Worm (Caenorhabditis elegans): ENCODE results near the gene C09G9.1.
A peak's percentile ranks its signal among the peaks of the same experiment; 100 is the strongest.

The C09G9.1 gene

DNA sequence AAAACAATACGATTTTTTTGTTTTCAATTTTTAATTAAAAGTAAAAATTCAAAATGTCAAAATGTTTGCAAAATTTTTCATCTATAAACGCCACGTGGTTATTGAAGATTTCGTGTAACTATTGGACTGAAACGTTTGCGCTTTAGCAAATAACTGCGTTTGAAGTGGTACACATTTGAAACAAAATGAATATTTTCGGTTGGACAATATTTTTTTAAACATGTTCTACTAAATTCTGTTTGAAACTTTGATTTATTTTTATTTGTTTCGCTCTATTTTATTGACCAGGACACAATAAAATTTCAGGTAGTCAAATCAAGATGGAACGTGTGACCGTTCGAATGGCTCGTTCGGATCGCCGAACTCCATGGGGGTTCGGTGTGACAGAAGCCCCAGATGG is 13.1 kb downstream of the C09G9.1 start, which contains the start of gene alp-1:
Gene alp-1 (plus strand): TSS at position 301 of the 400 bp plus-strand sequence.
- no peak for TF ChIP-seq flt-1 (GFP tag; IDR thresholded peaks at IDR 0.05)
- TF ChIP-seq cog-1 (tag; optimal IDR thresholded peaks at IDR 0.05) = no peak
- TF ChIP-seq klf-2 (GFP tag; conservative IDR thresholded peaks at IDR 0.05) = no peak
- no peak for TF ChIP-seq ref-1 (GFP tag; conservative IDR thresholded peaks at IDR 0.05)
- TF ChIP-seq ztf-23 (GFP tag; IDR thresholded peaks at IDR 0.05) = no peak
- TF ChIP-seq med-1 (GFP tag; optimal IDR thresholded peaks at IDR 0.05; ENCODE audit: insufficient read depth) = no peak
- no peak for TF ChIP-seq tab-1 (GFP tag; IDR thresholded peaks at IDR 0.05)
- TF ChIP-seq ztf-29 (GFP tag; IDR thresholded peaks at IDR 0.05) = no peak
- TF ChIP-seq T22C8.4 (GFP tag; IDR thresholded peaks at IDR 0.05) = no peak

ce11 chrIV:8850807-8851206 is 14.5 kb downstream of the C09G9.1 start:
- TF ChIP-seq med-1 (GFP tag; optimal IDR thresholded peaks at IDR 0.05; ENCODE audit: insufficient read depth) (no peak), ztf-29 (GFP tag; IDR thresholded peaks at IDR 0.05) (no peak), T22C8.4 (GFP tag; IDR thresholded peaks at IDR 0.05) (no peak), flt-1 (GFP tag; IDR thresholded peaks at IDR 0.05) (no peak), tab-1 (GFP tag; IDR thresholded peaks at IDR 0.05) (no peak), ref-1 (GFP tag; conservative IDR thresholded peaks at IDR 0.05) (no peak), ztf-23 (GFP tag; IDR thresholded peaks at IDR 0.05) (no peak), cog-1 (tag; optimal IDR thresholded peaks at IDR 0.05) (no peak), klf-2 (GFP tag; conservative IDR thresholded peaks at IDR 0.05) (no peak)

- TF ChIP-seq med-1 (GFP tag; optimal IDR thresholded peaks at IDR 0.05; ENCODE audit: insufficient read depth) (no peak), ztf-29 (GFP tag; IDR thresholded peaks at IDR 0.05) (no peak), ref-1 (GFP tag; conservative IDR thresholded peaks at IDR 0.05) (no peak), flt-1 (GFP tag; IDR thresholded peaks at IDR 0.05) (no peak), ztf-23 (GFP tag; IDR thresholded peaks at IDR 0.05) (no peak), T22C8.4 (GFP tag; IDR thresholded peaks at IDR 0.05) (no peak), klf-2 (GFP tag; conservative IDR thresholded peaks at IDR 0.05) (no peak), tab-1 (GFP tag; IDR thresholded peaks at IDR 0.05) (no peak), cog-1 (tag; optimal IDR thresholded peaks at IDR 0.05) (no peak)
Measured at ce11 chrIV:8848983-8849382, 16.3 kb downstream of the C09G9.1 start.

ce11 chrIV:8847918-8848317 is 17.4 kb downstream of the C09G9.1 start, which contains the start of gene col-118:
Gene col-118, plus strand, starts transcription at chrIV:8848218.
- TF ChIP-seq klf-2 (GFP tag; conservative IDR thresholded peaks at IDR 0.05) = no peak

DNA sequence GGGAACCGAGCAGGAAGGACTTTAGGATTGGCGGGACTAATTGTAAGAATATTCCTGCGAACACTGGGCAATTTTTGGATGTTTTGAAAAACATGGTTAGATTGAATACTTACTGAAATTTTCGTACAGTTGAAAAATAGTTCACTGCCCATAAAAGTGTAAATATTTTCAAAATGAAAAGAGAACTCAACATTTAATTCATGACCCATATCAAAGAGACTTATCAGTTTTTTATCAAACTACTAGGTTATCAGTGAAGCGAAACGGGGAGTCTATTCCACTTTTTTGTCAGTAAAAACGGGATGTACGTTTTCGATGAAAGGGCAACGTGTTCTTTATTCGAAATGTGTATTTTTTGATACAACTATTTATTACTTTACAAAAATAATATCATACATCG is 19.4 kb downstream of the C09G9.1 start:
- TF ChIP-seq tab-1 (GFP tag; IDR thresholded peaks at IDR 0.05) (no peak), flt-1 (GFP tag; IDR thresholded peaks at IDR 0.05) (no peak), med-1 (GFP tag; optimal IDR thresholded peaks at IDR 0.05; ENCODE audit: insufficient read depth) (no peak), ref-1 (GFP tag; conservative IDR thresholded peaks at IDR 0.05) (no peak), cog-1 (tag; optimal IDR thresholded peaks at IDR 0.05) (no peak), T22C8.4 (GFP tag; IDR thresholded peaks at IDR 0.05) (no peak), ztf-29 (GFP tag; IDR thresholded peaks at IDR 0.05) (no peak), ztf-23 (GFP tag; IDR thresholded peaks at IDR 0.05) (no peak), klf-2 (GFP tag; conservative IDR thresholded peaks at IDR 0.05) (no peak)

DNA sequence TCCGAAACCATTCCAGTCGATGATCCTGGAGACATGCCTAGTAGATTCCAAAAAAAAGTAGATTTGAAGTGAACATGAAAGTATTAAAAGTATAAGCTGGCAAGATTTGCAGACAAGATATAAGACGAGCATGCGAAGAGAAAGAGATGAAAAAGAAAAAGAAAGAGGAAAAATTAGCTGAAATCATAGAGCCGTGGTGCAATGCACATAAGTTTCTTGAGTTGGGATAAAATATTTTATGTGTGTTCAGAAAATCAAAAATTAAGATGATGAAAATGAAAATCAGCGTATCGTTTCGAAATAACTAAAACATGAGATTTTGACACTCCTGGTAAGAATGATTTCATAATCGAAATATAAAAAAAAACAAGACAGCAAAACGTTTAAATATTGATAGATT is 20.8 kb downstream of the C09G9.1 start, which contains the start of gene T11B7.2:
Gene T11B7.2 (minus strand): TSS at position 101 of the 400 bp plus-strand sequence.
- TF ChIP-seq klf-2 (GFP tag; conservative IDR thresholded peaks at IDR 0.05) (no peak), T22C8.4 (GFP tag; IDR thresholded peaks at IDR 0.05) (no peak), cog-1 (tag; optimal IDR thresholded peaks at IDR 0.05) (no peak), med-1 (GFP tag; optimal IDR thresholded peaks at IDR 0.05; ENCODE audit: insufficient read depth) (no peak), tab-1 (GFP tag; IDR thresholded peaks at IDR 0.05) (no peak), ref-1 (GFP tag; conservative IDR thresholded peaks at IDR 0.05) (no peak), ztf-23 (GFP tag; IDR thresholded peaks at IDR 0.05) (no peak), ztf-29 (GFP tag; IDR thresholded peaks at IDR 0.05) (no peak), flt-1 (GFP tag; IDR thresholded peaks at IDR 0.05) (no peak)

ce11 chrIV:8840161-8840765 is 25.0 kb downstream of the C09G9.1 start, which contains the start of the genes T28C6.11 and T11B7.1:
Gene T28C6.11, minus strand, starts transcription at chrIV:8840261.
Gene T11B7.1, plus strand, starts transcription at chrIV:8840715.
- TF ChIP-seq flt-1 (GFP tag; IDR thresholded peaks at IDR 0.05) (no peak), ref-1 (GFP tag; conservative IDR thresholded peaks at IDR 0.05) (no peak), cog-1 (tag; optimal IDR thresholded peaks at IDR 0.05) (no peak), T22C8.4 (GFP tag; IDR thresholded peaks at IDR 0.05) (no peak)

DNA sequence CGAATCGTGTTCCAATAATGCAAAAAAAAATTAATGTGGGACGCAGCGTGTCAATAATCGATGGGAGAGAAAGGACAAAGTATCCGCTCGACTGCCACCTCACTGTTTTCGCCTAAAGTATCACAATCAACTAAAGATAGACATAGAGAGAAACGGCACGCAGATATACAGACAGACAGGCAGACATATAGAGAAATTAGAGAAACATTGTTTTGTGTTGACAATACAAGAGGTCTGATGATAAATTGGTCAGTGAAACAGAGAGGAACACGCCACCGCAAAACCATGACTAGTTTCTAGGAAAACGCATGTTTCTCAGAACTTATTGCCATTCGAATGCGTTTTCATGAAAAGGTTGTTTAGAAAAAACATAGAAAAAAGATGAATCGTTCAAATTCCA is 34.7 kb downstream of the C09G9.1 start, which contains the start of gene T28C6.8:
Gene T28C6.8 (minus strand): TSS at position 137 of the 400 bp plus-strand sequence.
- TF ChIP-seq T22C8.4 (GFP tag; IDR thresholded peaks at IDR 0.05) (no peak), ztf-23 (GFP tag; IDR thresholded peaks at IDR 0.05) (no peak), cog-1 (tag; optimal IDR thresholded peaks at IDR 0.05) (no peak), flt-1 (GFP tag; IDR thresholded peaks at IDR 0.05) (no peak)

ce11 chrIV:8827500-8827899 is 37.8 kb downstream of the C09G9.1 start, which contains the start of gene T28C6.7:
Gene T28C6.7, plus strand, starts transcription at chrIV:8827800.
- TF ChIP-seq T22C8.4 (GFP tag; IDR thresholded peaks at IDR 0.05) (no peak), cog-1 (tag; optimal IDR thresholded peaks at IDR 0.05) (no peak), ztf-23 (GFP tag; IDR thresholded peaks at IDR 0.05) (no peak)

DNA sequence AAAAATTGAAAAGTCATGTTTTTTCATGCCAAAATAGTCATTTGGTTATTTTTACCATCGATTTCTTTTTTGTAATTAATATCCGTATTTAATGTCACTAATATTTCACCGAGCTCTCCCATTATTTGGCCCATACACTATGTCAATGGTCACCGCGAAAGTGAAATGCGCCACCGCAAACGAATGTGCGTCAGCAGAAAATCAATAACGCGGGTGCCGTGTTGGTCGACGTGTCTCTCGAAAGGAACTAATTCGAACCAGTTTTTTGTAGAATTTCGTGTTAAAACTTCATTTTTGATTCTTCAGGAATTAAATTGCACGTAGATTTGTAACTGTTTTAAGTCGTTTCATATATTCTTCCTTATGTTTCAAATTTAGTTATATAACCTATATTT is 38.7 kb downstream of the C09G9.1 start:
- no peak for TF ChIP-seq tab-1 (GFP tag; IDR thresholded peaks at IDR 0.05)
- peak; percentile 80 for TF ChIP-seq T22C8.4 (GFP tag; IDR thresholded peaks at IDR 0.05)

All from whole organism, midembryonic.